Fruit fly (Drosophila melanogaster) whole organism, embryonic: Measurements from ENCODE around the gene mRpL19.
A peak's percentile ranks its signal among the peaks of the same experiment; 100 is the strongest.

Experiments
- Aef1 ChIP-seq: fragments of 200-800 bp; sonication (Bioruptor generic); IDR thresholded peaks from 3 replicates; pipeline ENCODE4 v1.3.6; 2022; ENCODE audit warnings: missing biosample characterization, missing genetic modification characterization
- Bteb2 ChIP-seq: fragments of 200-800 bp; sonication (Bioruptor generic); optimal IDR thresholded peaks from 2 replicates; lab custom pipeline; 2016; ENCODE audit warnings: missing biosample characterization, missing genetic modification characterization
- C15 ChIP-seq: fragments of 200-800 bp; sonication (Bioruptor generic); IDR thresholded peaks from 3 replicates; pipeline ENCODE4 v1.3.6; 2022; ENCODE audit warnings: missing biosample characterization, missing genetic modification characterization
- CG10543 ChIP-seq: fragments of 200-800 bp; sonication (Bioruptor generic); optimal IDR thresholded peaks from 3 replicates; lab custom pipeline; 2017; ENCODE audit warnings: missing biosample characterization, mild to moderate bottlenecking, missing genetic modification characterization, moderate library complexity
- CG11560 ChIP-seq: fragments of 200-800 bp; sonication (Bioruptor generic); IDR thresholded peaks from 3 replicates; pipeline ENCODE4 v1.3.6; 2022; ENCODE audit warnings: missing biosample characterization, missing genetic modification characterization
- CG12391 ChIP-seq: fragments of 200-800 bp; sonication (Bioruptor generic); optimal IDR thresholded peaks from 3 replicates; lab custom pipeline; 2018; ENCODE audit warnings: missing biosample characterization, mild to moderate bottlenecking, missing genetic modification characterization, moderate library complexity
- CG16815 ChIP-seq: fragments of 200-800 bp; sonication (Bioruptor generic); optimal IDR thresholded peaks from 3 replicates; lab custom pipeline; 2017; ENCODE audit warnings: missing biosample characterization, mild to moderate bottlenecking, missing genetic modification characterization
- CG3065 ChIP-seq: fragments of 200-800 bp; sonication (Bioruptor generic); optimal IDR thresholded peaks from 2 replicates; lab custom pipeline; 2016; ENCODE audit warnings: missing biosample characterization, missing genetic modification characterization
- CG32772 ChIP-seq: fragments of 200-800 bp; sonication (Bioruptor generic); IDR thresholded peaks from 2 replicates; pipeline ENCODE4 v1.3.6; 2022; ENCODE audit warnings: missing biosample characterization, missing genetic modification characterization
- CG3726 ChIP-seq: fragments of 200-800 bp; sonication (Bioruptor generic); IDR thresholded peaks from 3 replicates; pipeline ENCODE4, ENCODE4 v1.3.6; 2022; ENCODE audit warnings: missing biosample characterization, missing genetic modification characterization
- CG4328 ChIP-seq: fragments of 200-800 bp; sonication (Bioruptor generic); optimal IDR thresholded peaks from 3 replicates; lab custom pipeline; 2017; ENCODE audit warnings: missing biosample characterization, missing genetic modification reagents, missing genetic modification characterization
- CG4617 ChIP-seq: fragments of 200-800 bp; sonication (Bioruptor generic); optimal IDR thresholded peaks from 3 replicates; lab custom pipeline; 2016; ENCODE audit warnings: missing biosample characterization, missing genetic modification characterization, borderline replicate concordance
- CG7745 ChIP-seq: fragments of 200-800 bp; sonication (Bioruptor generic); optimal IDR thresholded peaks from 2 replicates; lab custom pipeline; 2018; ENCODE audit warnings: missing biosample characterization, mild to moderate bottlenecking, missing genetic modification characterization, moderate library complexity
- CG8359 ChIP-seq: fragments of 200-800 bp; sonication (Bioruptor generic); optimal IDR thresholded peaks from 2 replicates; lab custom pipeline; 2017; ENCODE audit warnings: missing biosample characterization, mild to moderate bottlenecking, missing genetic modification characterization, borderline replicate concordance
- CG9727 ChIP-seq: fragments of 200-800 bp; sonication (Bioruptor generic); optimal IDR thresholded peaks from 3 replicates; lab custom pipeline; 2017; ENCODE audit warnings: missing biosample characterization, mild to moderate bottlenecking, missing genetic modification characterization
- D ChIP-seq, 2 experiments: fragments of 200-800 bp in 1 of 2; fragments of >200 bp in 1 of 2; sonication (Bioruptor generic) in 1 of 2; optimal IDR thresholded peaks; 2 replicates in 1 of 2; 3 replicates in 1 of 2; lab custom pipeline; 2017; ENCODE audit warnings: mild to moderate bottlenecking in 1 of 2, missing biosample characterization in 1 of 2, missing genetic modification characterization in 1 of 2, missing genetic modification reagents in 1 of 2
- Dfd ChIP-seq, 2 experiments: fragments of >200 bp; optimal IDR thresholded peaks; 2 replicates each; lab custom pipeline; 2017; ENCODE audit warnings: missing biosample characterization in 2 of 2, missing genetic modification characterization in 2 of 2
- Dip2 ChIP-seq: fragments of 200-800 bp; sonication (Bioruptor generic); IDR thresholded peaks from 2 replicates; pipeline ENCODE4 v1.3.6; 2022; ENCODE audit warnings: missing biosample characterization, missing genetic modification characterization
- Dll ChIP-seq: fragments of 200-800 bp; sonication (Bioruptor generic); IDR thresholded peaks from 4 replicates; pipeline ENCODE4 v1.3.6; 2022; ENCODE audit warnings: missing biosample characterization, missing genetic modification characterization; ENCODE audit not compliant: partially characterized antibody
- HLH3B ChIP-seq: fragments of 200-800 bp; sonication (Bioruptor generic); IDR thresholded peaks from 2 replicates; pipeline ENCODE4 v1.3.6; 2022; ENCODE audit warnings: missing biosample characterization, missing genetic modification characterization
- Hr51 ChIP-seq, 2 experiments: fragments of 200-800 bp; sonication (Bioruptor generic); optimal IDR thresholded peaks; 2 replicates in 1 of 2; 3 replicates in 1 of 2; lab custom pipeline; 2016 to 2018; ENCODE audit warnings: missing biosample characterization in 2 of 2, missing genetic modification characterization in 2 of 2, mild to moderate bottlenecking in 1 of 2, moderate library complexity in 1 of 2
- Hsf ChIP-seq: fragments of 200-800 bp; sonication (Bioruptor generic); optimal IDR thresholded peaks from 3 replicates; lab custom pipeline; 2016; ENCODE audit warnings: missing biosample characterization, missing genetic modification characterization
- Lhr ChIP-seq: fragments of 200-800 bp; sonication (Bioruptor generic); optimal IDR thresholded peaks from 3 replicates; lab custom pipeline; 2017; ENCODE audit warnings: mild to moderate bottlenecking, missing biosample characterization, missing genetic modification reagents, missing genetic modification characterization
- MBD-R2 ChIP-seq: fragments of 200-800 bp; sonication (Bioruptor generic); IDR thresholded peaks from 2 replicates; pipeline ENCODE4 v1.3.6; 2022; ENCODE audit warnings: missing biosample characterization, missing genetic modification characterization
- Nf-YC ChIP-seq: fragments of 200-800 bp; optimal IDR thresholded peaks from 3 replicates; lab custom pipeline; 2019; ENCODE audit warnings: missing biosample characterization, mild to moderate bottlenecking, missing genetic modification characterization, moderate library complexity
- Opbp ChIP-seq: fragments of 200-800 bp; sonication (Bioruptor generic); IDR thresholded peaks from 3 replicates; pipeline ENCODE4 v1.3.6; 2022; ENCODE audit warnings: missing biosample characterization, missing genetic modification characterization; ENCODE audit not compliant: partially characterized antibody
- Pdp1 ChIP-seq, 2 experiments: fragments of 200-800 bp; sonication (Bioruptor generic); optimal IDR thresholded peaks; 3 replicates each; lab custom pipeline; 2016; ENCODE audit warnings: missing biosample characterization in 2 of 2, missing genetic modification characterization in 2 of 2, mild to moderate bottlenecking in 1 of 2, moderate library complexity in 1 of 2
- ase ChIP-seq: fragments of 200-800 bp; sonication (Bioruptor generic); IDR thresholded peaks from 3 replicates; pipeline ENCODE4 v1.3.6; 2022; ENCODE audit warnings: missing biosample characterization, missing genetic modification characterization
- bowl ChIP-seq: fragments of 200-800 bp; sonication (Bioruptor generic); IDR thresholded peaks from 2 replicates; pipeline ENCODE4 v1.3.6; 2022; ENCODE audit warnings: missing biosample characterization, missing genetic modification characterization
- bsh ChIP-seq, 2 experiments: fragments of 200-800 bp; sonication (Bioruptor generic); optimal IDR thresholded peaks; 2 replicates each; lab custom pipeline; 2017 to 2018; ENCODE audit warnings: mild to moderate bottlenecking in 2 of 2, missing biosample characterization in 2 of 2, missing genetic modification characterization in 2 of 2, moderate library complexity in 1 of 2
- cg ChIP-seq: fragments of 200-800 bp; sonication (Bioruptor generic); optimal IDR thresholded peaks from 3 replicates; lab custom pipeline; 2019; ENCODE audit warnings: missing biosample characterization, mild to moderate bottlenecking, missing genetic modification characterization, moderate library complexity
- crc ChIP-seq: fragments of 200-800 bp; sonication (Bioruptor generic); optimal IDR thresholded peaks from 2 replicates; lab custom pipeline; 2016; ENCODE audit warnings: missing biosample characterization, missing genetic modification characterization
- ems ChIP-seq: fragments of 200-800 bp; sonication (Bioruptor generic); optimal IDR thresholded peaks from 3 replicates; lab custom pipeline; 2016; ENCODE audit warnings: missing biosample characterization, missing genetic modification characterization
- gt ChIP-seq: fragments of 200-800 bp; sonication (Bioruptor generic); IDR thresholded peaks from 2 replicates; pipeline ENCODE4 v1.3.6; 2022; ENCODE audit warnings: missing biosample characterization, missing genetic modification characterization
- hth ChIP-seq: fragments of >200 bp; optimal IDR thresholded peaks from 2 replicates; lab custom pipeline; 2017; ENCODE audit warnings: inconsistent platforms
- jing ChIP-seq: fragments of 200-800 bp; sonication (Bioruptor generic); optimal IDR thresholded peaks from 2 replicates; lab custom pipeline; 2018; ENCODE audit warnings: missing biosample characterization, mild to moderate bottlenecking, missing genetic modification characterization
- klu ChIP-seq: fragments of 200-800 bp; sonication (Bioruptor generic); IDR thresholded peaks from 2 replicates; pipeline ENCODE4 v1.3.6; 2022; ENCODE audit warnings: missing biosample characterization, missing genetic modification characterization
- kni ChIP-seq: fragments of 200-800 bp; sonication (Bioruptor generic); optimal IDR thresholded peaks from 3 replicates; lab custom pipeline; 2017; ENCODE audit warnings: mild to moderate bottlenecking, missing biosample characterization, missing genetic modification reagents, missing genetic modification characterization
- lab ChIP-seq: fragments of 200-800 bp; sonication (Bioruptor generic); optimal IDR thresholded peaks from 3 replicates; lab custom pipeline; 2017; ENCODE audit warnings: missing biosample characterization, missing genetic modification characterization, mild to moderate bottlenecking, moderate library complexity, missing genetic modification reagents
- lov ChIP-seq, 2 experiments: fragments of 200-800 bp in 1 of 2; fragments of >200 bp in 1 of 2; sonication (Bioruptor generic) in 1 of 2; IDR thresholded peaks in 1 of 2; optimal IDR thresholded peaks in 1 of 2; 2 replicates in 1 of 2; 3 replicates in 1 of 2; pipeline versions ENCODE4 v1.3.6 to Lab custom; 2017 to 2022; ENCODE audit warnings: missing biosample characterization in 1 of 2, missing genetic modification characterization in 1 of 2
- maf-S ChIP-seq: fragments of 200-800 bp; sonication (Bioruptor generic); optimal IDR thresholded peaks from 2 replicates; lab custom pipeline; 2016; ENCODE audit warnings: missing biosample characterization, missing genetic modification characterization
- mld ChIP-seq: fragments of 200-800 bp; sonication (Bioruptor generic); IDR thresholded peaks from 3 replicates; pipeline ENCODE4 v1.3.6; 2022; ENCODE audit warnings: missing biosample characterization, missing genetic modification characterization; ENCODE audit not compliant: partially characterized antibody
- org-1 ChIP-seq: fragments of 200-800 bp; sonication (Bioruptor generic); optimal IDR thresholded peaks from 2 replicates; lab custom pipeline; 2017; ENCODE audit warnings: missing biosample characterization, missing genetic modification characterization
- otp ChIP-seq: fragments of 200-800 bp; sonication (Bioruptor generic); IDR thresholded peaks from 3 replicates; pipeline ENCODE4, ENCODE4 v1.3.6; 2022; ENCODE audit warnings: missing biosample characterization, missing genetic modification characterization
- pb ChIP-seq: fragments of 200-800 bp; sonication (Bioruptor generic); optimal IDR thresholded peaks from 3 replicates; lab custom pipeline; 2016; ENCODE audit warnings: missing biosample characterization, missing genetic modification characterization
- pnt ChIP-seq: fragments of 200-800 bp; sonication (Bioruptor generic); optimal IDR thresholded peaks from 3 replicates; lab custom pipeline; 2016; ENCODE audit warnings: missing biosample characterization, missing genetic modification characterization
- sisA ChIP-seq: fragments of 200-800 bp; sonication (Bioruptor generic); IDR thresholded peaks from 2 replicates; pipeline ENCODE4 v1.3.6; 2022; ENCODE audit warnings: missing biosample characterization, missing genetic modification characterization
- unc-4 ChIP-seq: fragments of 200-800 bp; sonication (Bioruptor generic); IDR thresholded peaks from 2 replicates; pipeline ENCODE4 v1.3.6; 2022; ENCODE audit warnings: missing biosample characterization, missing genetic modification characterization; ENCODE audit not compliant: partially characterized antibody
- usp ChIP-seq: fragments of >200 bp; optimal IDR thresholded peaks from 2 replicates; lab custom pipeline; 2017; ENCODE audit warnings: missing biosample characterization, missing genetic modification characterization
- yki ChIP-seq: fragments of >200 bp; optimal IDR thresholded peaks from 3 replicates; lab custom pipeline; 2018

Gene mRpL19

DNA sequence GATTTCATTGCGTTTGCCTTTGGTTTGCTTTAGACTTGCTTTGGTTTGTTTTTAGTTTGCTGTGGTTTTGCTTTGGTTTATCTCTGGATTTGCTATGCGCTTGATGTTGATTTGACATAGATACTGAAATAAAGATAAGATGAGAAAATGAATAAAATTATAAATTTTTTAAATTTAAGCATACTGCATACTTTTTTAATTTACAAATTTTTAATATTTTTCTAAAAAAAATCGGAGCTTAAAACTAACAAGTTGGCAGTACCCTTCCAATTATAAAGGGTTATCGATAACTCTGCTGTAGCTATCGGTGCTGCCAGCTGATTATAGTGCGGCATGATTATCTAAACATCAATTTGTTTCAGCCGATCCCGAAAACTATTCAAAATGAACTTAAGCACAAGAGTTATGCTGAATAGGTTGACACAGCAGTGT, at the start of gene mRpL19 (continued):
- no peak; the same call in 2 of the 3 replicates for TF ChIP-seq Opbp (GFP tag; lab: Robert Waterston, UW)
- no peak for TF ChIP-seq pb
- TF ChIP-seq CG16815 (GFP tag; lab: Kevin White, UChicago), result no peak
- TF ChIP-seq CG7745 (tag; lab: Kevin White, UChicago), result no peak
- peak in 1 of 2 experiments; percentile 48 for TF ChIP-seq Hr51 (GFP tag; optimal IDR thresholded peaks at IDR 0.05; lab: Kevin White, UChicago)
- peak in 1 of 2 experiments; percentile 90 for TF ChIP-seq Pdp1 (GFP tag; optimal IDR thresholded peaks at IDR 0.05; lab: Kevin White, UChicago)
- TF ChIP-seq Hsf (GFP tag; lab: Kevin White, UChicago), result no peak
- no peak for TF ChIP-seq kni (GFP tag; lab: Kevin White, UChicago)
- peak in 1 of 2 experiments; percentile 38 for TF ChIP-seq bsh (GFP tag; optimal IDR thresholded peaks at IDR 0.05; lab: Kevin White, UChicago)
- TF ChIP-seq CG4617 (GFP tag; lab: Kevin White, UChicago), result peak; percentile 22
- TF ChIP-seq ase (GFP tag; lab: Robert Waterston, UW), result no peak
- peak; percentile 84 for TF ChIP-seq MBD-R2
- no peak for TF ChIP-seq gt (GFP tag; lab: Robert Waterston, UW)
- no peak for TF ChIP-seq ems (GFP tag; lab: Kevin White, UChicago)
- TF ChIP-seq unc-4 (GFP tag; lab: Robert Waterston, UW), result peak; percentile 70
- TF ChIP-seq CG11560, result no peak
- no peak for TF ChIP-seq Aef1 (GFP tag; lab: Robert Waterston, UW)
- peak; percentile 26 for TF ChIP-seq CG9727 (GFP tag; lab: Kevin White, UChicago)
- TF ChIP-seq CG12391, result peak; percentile 78
- peak; percentile 75 for TF ChIP-seq Dll (GFP tag; lab: Robert Waterston, UW)
- peak; percentile 37 for TF ChIP-seq CG4328 (GFP tag; lab: Kevin White, UChicago)
- TF ChIP-seq yki (lab: Kevin White, UChicago), result no peak
- no peak for TF ChIP-seq crc (GFP tag; lab: Kevin White, UChicago)
- no peak for TF ChIP-seq maf-S
- no peak for TF ChIP-seq Dip2 (GFP tag; lab: Robert Waterston, UW)
- no peak for TF ChIP-seq HLH3B (GFP tag; lab: Robert Waterston, UW)
- 0 out of 3 replicates have a peak, but pooled peaks have one; percentile 30 for TF ChIP-seq mld
- TF ChIP-seq bowl (GFP tag; lab: Robert Waterston, UW), result no peak
- no peak for TF ChIP-seq D (optimal IDR thresholded peaks at IDR 0.05; lab: Kevin White, UChicago)
- TF ChIP-seq D (GFP tag; optimal IDR thresholded peaks at IDR 0.05; lab: Kevin White, UChicago), result no peak
- TF ChIP-seq cg (GFP tag; lab: Kevin White, UChicago), result no peak
- no peak for TF ChIP-seq C15 (GFP tag; lab: Robert Waterston, UW)
- no peak for TF ChIP-seq sisA (GFP tag; lab: Robert Waterston, UW)
- peak; percentile 6 for TF ChIP-seq Bteb2 (GFP tag; lab: Kevin White, UChicago)
- no peak for TF ChIP-seq Dfd (GFP tag; optimal IDR thresholded peaks at IDR 0.05; lab: Kevin White, UChicago)
- peak; percentile 64 for TF ChIP-seq Nf-YC
- TF ChIP-seq CG8359, result no peak
- peak; percentile 32 for TF ChIP-seq CG10543
- TF ChIP-seq otp (GFP tag; lab: Robert Waterston, UW), result no peak
- no peak for TF ChIP-seq pnt (GFP tag; lab: Kevin White, UChicago)
- no peak for TF ChIP-seq org-1
- TF ChIP-seq lab, result no peak
- TF ChIP-seq CG32772 (GFP tag; lab: Robert Waterston, UW), result no peak
- TF ChIP-seq lov (optimal IDR thresholded peaks at IDR 0.05; lab: Kevin White, UChicago), result no peak
- no peak for TF ChIP-seq lov (GFP tag; IDR thresholded peaks at IDR 0.05; lab: Robert Waterston, UW)
- no peak for TF ChIP-seq Lhr (GFP tag; lab: Kevin White, UChicago)
- no peak for TF ChIP-seq jing (GFP tag; lab: Kevin White, UChicago)
- TF ChIP-seq klu (GFP tag; lab: Robert Waterston, UW), result no peak
- no peak for TF ChIP-seq usp (GFP tag; lab: Kevin White, UChicago)
- no peak for TF ChIP-seq CG3726 (GFP tag; lab: Robert Waterston, UW)
- no peak for TF ChIP-seq hth (lab: Kevin White, UChicago)
- no peak for TF ChIP-seq CG3065 (GFP tag; lab: Kevin White, UChicago)
